Worm (Caenorhabditis elegans): ENCODE results near the gene ZK829.9.
A peak's percentile ranks its signal among the peaks of the same experiment; 100 is the strongest.

ZK829.9 gene

DNA sequence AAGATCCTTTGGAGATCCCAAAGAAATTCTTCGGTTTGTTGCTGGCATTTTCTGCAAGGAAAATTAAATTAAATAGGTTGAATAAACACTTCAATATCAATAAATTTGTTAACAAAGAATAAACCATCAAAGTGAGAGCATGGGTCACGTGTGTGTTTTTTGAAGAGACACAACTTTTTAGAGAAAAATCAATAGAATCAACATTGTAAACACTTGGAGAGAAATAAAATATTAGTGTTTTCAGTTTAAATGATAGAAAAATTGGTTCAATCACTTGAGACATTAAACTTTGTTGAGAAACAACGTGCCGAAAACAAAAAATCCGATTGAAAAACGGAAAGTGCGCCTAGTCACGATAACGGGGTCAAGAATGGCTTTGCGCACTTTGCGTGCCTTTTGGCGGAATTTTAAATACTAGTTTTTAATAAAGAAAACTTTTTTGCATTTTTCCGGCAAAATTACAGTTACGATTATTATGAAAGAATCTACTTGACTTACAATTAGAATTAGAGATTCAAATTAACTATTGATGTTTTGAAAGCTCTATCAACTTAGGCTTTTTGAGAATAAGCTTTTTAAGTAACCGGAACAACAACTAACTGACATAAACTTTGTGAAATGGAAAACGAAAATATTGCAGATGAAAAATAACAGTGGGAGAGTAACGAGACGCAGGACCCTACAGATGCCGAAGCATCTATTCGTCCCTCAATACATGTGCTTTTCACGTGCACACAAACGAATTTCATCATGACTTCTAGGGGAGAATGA is 8.7 kb upstream of the ZK829.9 start, which contains the start of gene ZK829.7 (continued):
- TF ChIP-seq rbr-2 (tag; optimal IDR thresholded peaks at IDR 0.05) (peak; percentile 71), zag-1 (tag; optimal IDR thresholded peaks at IDR 0.05) (no peak), ceh-28 (tag; optimal IDR thresholded peaks at IDR 0.05) (no peak), T20F7.1 (GFP tag; optimal IDR thresholded peaks at IDR 0.05) (peak; percentile 55), hif-1 (tag; optimal IDR thresholded peaks at IDR 0.05) (peak; percentile 3 to 80), daf-16 (GFP tag; optimal IDR thresholded peaks at IDR 0.05) (peak in 1 of 2 experiments; percentile 62), daf-16 (tag; optimal IDR thresholded peaks at IDR 0.05) (no peak), nhr-10 (tag; optimal IDR thresholded peaks at IDR 0.05) (no peak), set-16 (GFP tag; IDR thresholded peaks at IDR 0.05) (no peak), duxl-1 (tag; optimal IDR thresholded peaks at IDR 0.05; ENCODE audit: poor library complexity) (no peak), zip-2 (tag; optimal IDR thresholded peaks at IDR 0.05) (no peak), daf-19 (GFP tag; conservative IDR thresholded peaks at IDR 0.05) (no peak), F37D6.2 (tag; optimal IDR thresholded peaks at IDR 0.05) (peak; percentile 43), egl-27 (tag; optimal IDR thresholded peaks at IDR 0.05) (no peak), attf-4 (tag; optimal IDR thresholded peaks at IDR 0.05) (no peak), madf-9 (GFP tag; conservative IDR thresholded peaks at IDR 0.05) (no peak), nhr-48 (tag; optimal IDR thresholded peaks at IDR 0.05) (peak; percentile 53), mep-1 (tag; optimal IDR thresholded peaks at IDR 0.05) (no peak), T26A8.4 (GFP tag; IDR thresholded peaks at IDR 0.05) (peak; percentile 52; the same call in 1 of the 2 replicates), ceh-44 (GFP tag; IDR thresholded peaks at IDR 0.05) (no peak), F44E2.7 (GFP tag; IDR thresholded peaks at IDR 0.05) (no peak), dmd-6 (GFP tag; IDR thresholded peaks at IDR 0.05) (peak; percentile 33), ama-1 (optimal IDR thresholded peaks at IDR 0.05) (no peak), arid-1 (GFP tag; conservative IDR thresholded peaks at IDR 0.05) (0 out of 2 replicates have a peak, but pooled peaks have one; percentile 21), pha-4 (GFP tag; IDR thresholded peaks at IDR 0.05) (peak; percentile 25; the same call in 1 of the 2 replicates), pha-4 (tag; optimal IDR thresholded peaks at IDR 0.05) (peak; percentile 66), ZK337.2 (GFP tag; IDR thresholded peaks at IDR 0.05) (no peak), dmd-9 (GFP tag; IDR thresholded peaks at IDR 0.05) (no peak), mxl-2 (GFP tag; conservative IDR thresholded peaks at IDR 0.05) (peak; percentile 99), lin-13 (GFP tag; optimal IDR thresholded peaks at IDR 0.05) (no peak), hlh-11 (tag; optimal IDR thresholded peaks at IDR 0.05) (peak; percentile 54), pqm-1 (tag; optimal IDR thresholded peaks at IDR 0.05) (no peak), F49E8.2 (tag; optimal IDR thresholded peaks at IDR 0.05; ENCODE audit: borderline replicate concordance) (no peak), daf-12 (tag; optimal IDR thresholded peaks at IDR 0.05) (no peak), zfp-3 (GFP tag; conservative IDR thresholded peaks at IDR 0.05) (no peak), ctbp-1 (GFP tag; IDR thresholded peaks at IDR 0.05) (no peak), dmd-8 (GFP tag; IDR thresholded peaks at IDR 0.05) (no peak), lin-39 (tag; optimal IDR thresholded peaks at IDR 0.05) (no peak), saeg-2 (GFP tag; IDR thresholded peaks at IDR 0.05) (no peak), dve-1 (tag; optimal IDR thresholded peaks at IDR 0.05; ENCODE audit: insufficient read depth) (peak; percentile 49), nhr-28 (tag; optimal IDR thresholded peaks at IDR 0.05) (peak; percentile 57), unc-39 (tag; optimal IDR thresholded peaks at IDR 0.05) (no peak), nhr-76 (tag; optimal IDR thresholded peaks at IDR 0.05) (no peak), lsy-2 (tag; optimal IDR thresholded peaks at IDR 0.05) (peak in 1 of 2 experiments; percentile 86), ztf-11 (tag; optimal IDR thresholded peaks at IDR 0.05) (no peak), nhr-237 (tag; optimal IDR thresholded peaks at IDR 0.05) (no peak), madf-5 (GFP tag; IDR thresholded peaks at IDR 0.05) (no peak), hlh-30 (tag; optimal IDR thresholded peaks at IDR 0.05; ENCODE audit: insufficient read depth) (peak; percentile 55), nhr-25 (tag; optimal IDR thresholded peaks at IDR 0.05; ENCODE audit: borderline replicate concordance, insufficient read depth) (no peak), nhr-42 (GFP tag; IDR thresholded peaks at IDR 0.05) (no peak)
